Worm (Caenorhabditis elegans): Measurements from ENCODE around the gene F55G1.15.

DNA sequence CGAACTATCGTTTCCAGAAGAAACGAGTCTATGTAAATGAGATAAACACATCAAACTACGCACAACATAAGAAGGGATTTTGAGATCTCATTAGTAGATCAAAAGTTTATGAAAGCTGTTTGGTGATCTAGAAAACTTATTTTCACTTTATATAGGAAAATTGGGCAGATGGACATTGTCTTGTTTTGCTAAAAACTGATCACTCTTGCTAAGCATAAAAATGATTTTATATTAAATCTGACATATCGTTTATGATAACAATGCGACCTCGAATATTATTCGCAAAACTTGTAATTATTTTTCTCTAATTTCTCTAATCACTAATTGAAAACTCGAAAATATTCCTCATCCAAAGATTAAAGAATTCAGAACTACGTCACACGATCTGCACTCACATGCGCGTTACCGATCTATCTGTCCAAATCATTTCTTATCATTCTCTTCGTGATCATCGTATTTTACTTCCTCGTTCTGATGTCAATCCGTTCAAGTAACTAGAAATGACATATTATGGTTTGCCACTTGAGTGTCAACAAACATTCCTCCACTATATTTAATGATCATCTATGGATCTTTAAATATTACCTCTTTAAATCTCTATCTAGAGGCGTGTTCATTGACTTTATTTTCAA, 31.3 kb downstream of the F55G1.15 start, which contains the start of gene F55G1.7:
- TF ChIP-seq tbx-11 (GFP tag; IDR thresholded peaks at IDR 0.05): no peak
- TF ChIP-seq ama-1 (optimal IDR thresholded peaks at IDR 0.05): no peak
- no peak for TF ChIP-seq hnd-1 (tag; optimal IDR thresholded peaks at IDR 0.05)
- no peak for TF ChIP-seq F13C5.2 (tag; optimal IDR thresholded peaks at IDR 0.05)
- TF ChIP-seq ceh-36 (tag; optimal IDR thresholded peaks at IDR 0.05): no peak
